Fruit fly (Drosophila melanogaster): ENCODE measurements around the gene CG43403.

DNA sequence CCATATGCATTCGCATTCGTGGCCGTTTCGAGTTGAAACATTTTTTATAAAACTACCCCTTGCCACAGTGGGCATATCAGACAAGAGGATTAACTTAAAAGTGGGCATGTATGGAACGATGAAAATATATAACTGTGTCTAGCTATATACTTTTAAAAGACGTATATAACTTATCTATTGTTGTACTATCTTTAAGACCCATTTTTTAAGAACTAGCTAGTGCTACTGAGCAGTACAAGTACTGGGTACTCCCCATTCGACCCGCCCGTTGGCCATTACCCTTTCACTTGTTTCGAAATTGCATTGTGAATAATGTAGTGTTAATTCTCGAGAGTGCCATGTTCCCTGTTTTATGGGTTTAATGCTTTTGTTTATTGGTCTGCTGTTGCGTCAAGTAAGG, 13.3 kb upstream of the CG43403 start:
- TF ChIP-seq OdsH (GFP tag; optimal IDR thresholded peaks at IDR 0.05) (no peak), Hr83 (GFP tag; optimal IDR thresholded peaks at IDR 0.05; ENCODE audit: poor library complexity, severe bottlenecking) (no peak), woc (GFP tag; optimal IDR thresholded peaks at IDR 0.05) (no peak), br (GFP tag; optimal IDR thresholded peaks at IDR 0.05) (no peak)

Data from whole organism, wandering third instar larva.